Worm (Caenorhabditis elegans) whole organism, L4 larva: ENCODE measurements around the gene pmp-5.
A peak's percentile ranks its signal among the peaks of the same experiment; 100 is the strongest.

ENCODE experiments used
- T26A8.4 ChIP-seq: fragments of 200-800 bp; sonication (Bioruptor generic); IDR thresholded peaks from 2 replicates; pipeline ENCODE4 v1.3.6; 2022; ENCODE audit warnings: missing genetic modification characterization, missing compliant biosample characterization
- Y75B8A.6 ChIP-seq: fragments of 200-800 bp; sonication (Bioruptor generic); IDR thresholded peaks from 2 replicates; pipeline ENCODE4 v1.3.6; 2022; ENCODE audit warnings: missing genetic modification reagents, missing genetic modification characterization, missing compliant biosample characterization
- ZK337.2 ChIP-seq: fragments of 200-800 bp; sonication (Bioruptor generic); IDR thresholded peaks from 2 replicates; pipeline ENCODE4 v1.3.6; 2022; ENCODE audit warnings: missing genetic modification reagents, missing genetic modification characterization, missing compliant biosample characterization
- ceh-28 ChIP-seq: fragments of 150-350 bp; optimal IDR thresholded peaks from 2 replicates; lab custom pipeline; 2014; ENCODE audit warnings: missing biosample characterization, missing genetic modification reagents, missing genetic modification characterization
- cey-2 ChIP-seq: sonication (generic microtip); optimal IDR thresholded peaks from 3 replicates; lab custom pipeline; 2017; ENCODE audit warnings: missing genetic modification characterization, mild to moderate bottlenecking, missing compliant biosample characterization, antibody characterized with exemption, borderline replicate concordance; ENCODE audit not compliant: insufficient read depth
- daf-12 ChIP-seq: fragments of 150-350 bp; optimal IDR thresholded peaks from 2 replicates; lab custom pipeline; 2014; ENCODE audit warnings: missing biosample characterization, missing genetic modification reagents, missing genetic modification characterization
- daf-16 ChIP-seq, 3 experiments: sonication (generic microtip); optimal IDR thresholded peaks; 2 replicates each; lab custom pipeline; 2016 to 2017; ENCODE audit warnings: missing genetic modification characterization in 3 of 3, missing genetic modification reagents in 3 of 3, mild to moderate bottlenecking in 2 of 3, missing compliant biosample characterization in 2 of 3, missing biosample characterization in 1 of 3, moderate library complexity in 1 of 3
- daf-19 ChIP-seq: fragments of 200-800 bp; sonication (Bioruptor generic); conservative IDR thresholded peaks from 2 replicates; pipeline ENCODE4 v1.3.6; 2022; ENCODE audit warnings: missing genetic modification characterization, missing compliant biosample characterization
- dmd-6 ChIP-seq: fragments of 200-800 bp; sonication (Bioruptor generic); IDR thresholded peaks from 2 replicates; pipeline ENCODE4 v1.3.6; 2022; ENCODE audit warnings: missing genetic modification reagents, missing genetic modification characterization, missing compliant biosample characterization
- dmd-9 ChIP-seq: fragments of 200-800 bp; sonication (Bioruptor generic); IDR thresholded peaks from 2 replicates; pipeline ENCODE4 v1.3.6; 2022; ENCODE audit warnings: missing genetic modification reagents, missing genetic modification characterization, missing compliant biosample characterization
- duxl-1 ChIP-seq: sonication (generic microtip); optimal IDR thresholded peaks from 2 replicates; lab custom pipeline; 2016; ENCODE audit warnings: mild to moderate bottlenecking, missing genetic modification characterization, moderate library complexity, missing compliant biosample characterization; ENCODE audit not compliant: poor library complexity
- dve-1 ChIP-seq: sonication (generic microtip); optimal IDR thresholded peaks from 2 replicates; lab custom pipeline; 2017; ENCODE audit warnings: antibody characterized with exemption, mild to moderate bottlenecking, missing genetic modification characterization, missing compliant biosample characterization; ENCODE audit not compliant: insufficient read depth
- fkh-10 ChIP-seq: fragments of 150-350 bp; optimal IDR thresholded peaks from 2 replicates; lab custom pipeline; 2014; ENCODE audit warnings: missing biosample characterization, missing genetic modification reagents, missing genetic modification characterization
- gei-8 ChIP-seq: fragments of 200-800 bp; sonication (Bioruptor generic); optimal IDR thresholded peaks from 2 replicates; lab custom pipeline; 2018; ENCODE audit warnings: mild to moderate bottlenecking, missing genetic modification characterization, missing compliant biosample characterization
- hif-1 ChIP-seq, 2 experiments: sonication (generic microtip); optimal IDR thresholded peaks; 2 replicates each; lab custom pipeline; 2016 to 2017; ENCODE audit warnings: missing compliant biosample characterization in 2 of 2, missing genetic modification characterization in 2 of 2, missing genetic modification reagents in 2 of 2, missing genotype in 2 of 2, mild to moderate bottlenecking in 1 of 2
- hlh-11 ChIP-seq: fragments of 200-800 bp; sonication (Bioruptor generic); optimal IDR thresholded peaks from 2 replicates; lab custom pipeline; 2018; ENCODE audit warnings: mild to moderate bottlenecking, missing genetic modification characterization, missing compliant biosample characterization
- hlh-30 ChIP-seq: sonication (generic microtip); optimal IDR thresholded peaks from 2 replicates; lab custom pipeline; 2017; ENCODE audit warnings: antibody characterized with exemption, mild to moderate bottlenecking, missing genetic modification characterization, missing compliant biosample characterization; ENCODE audit not compliant: insufficient read depth
- hmg-1.1 ChIP-seq: fragments of 200-800 bp; sonication (Bioruptor generic); IDR thresholded peaks from 2 replicates; pipeline ENCODE4 v1.3.6; 2022; ENCODE audit warnings: missing genetic modification reagents, missing genetic modification characterization, missing compliant biosample characterization
- jun-1 ChIP-seq: fragments of 150-350 bp; optimal IDR thresholded peaks from 2 replicates; lab custom pipeline; 2014; ENCODE audit warnings: missing biosample characterization, missing genetic modification reagents, missing genetic modification characterization
- lin-13 ChIP-seq: fragments of 150-350 bp; optimal IDR thresholded peaks from 2 replicates; lab custom pipeline; 2014; ENCODE audit warnings: missing biosample characterization, missing genetic modification reagents, missing genetic modification characterization
- lin-38 ChIP-seq: fragments of 200-800 bp; sonication (Bioruptor generic); IDR thresholded peaks from 2 replicates; pipeline ENCODE4 v1.3.6; 2022; ENCODE audit warnings: missing genetic modification reagents, missing genetic modification characterization, missing compliant biosample characterization
- lsy-2 ChIP-seq, 2 experiments: fragments of 150-350 bp in 1 of 2; sonication (generic microtip) in 1 of 2; optimal IDR thresholded peaks; 2 replicates each; lab custom pipeline; 2014 to 2017; ENCODE audit warnings: missing biosample characterization in 2 of 2, missing genetic modification characterization in 2 of 2
- mep-1 ChIP-seq: fragments of 150-350 bp; sonication (generic microtip); optimal IDR thresholded peaks from 3 replicates; lab custom pipeline; 2014; ENCODE audit warnings: missing biosample characterization, missing genetic modification characterization
- mes-2 ChIP-seq: sonication (generic microtip); optimal IDR thresholded peaks from 2 replicates; lab custom pipeline; 2016; ENCODE audit warnings: missing genotype, mild to moderate bottlenecking, missing genetic modification characterization, missing compliant biosample characterization; ENCODE audit not compliant: poor library complexity, severe bottlenecking
- nhr-102 ChIP-seq: sonication (generic microtip); optimal IDR thresholded peaks from 2 replicates; lab custom pipeline; 2016; ENCODE audit warnings: mild to moderate bottlenecking, missing genetic modification characterization, moderate library complexity, missing compliant biosample characterization
- nhr-11 ChIP-seq: fragments of 150-350 bp; optimal IDR thresholded peaks from 2 replicates; lab custom pipeline; 2014; ENCODE audit warnings: missing biosample characterization, missing genetic modification characterization
- nhr-111 ChIP-seq: fragments of 200-800 bp; sonication (Bioruptor generic); optimal IDR thresholded peaks from 2 replicates; lab custom pipeline; 2018; ENCODE audit warnings: mild to moderate bottlenecking, missing genetic modification characterization, missing compliant biosample characterization
- nhr-25 ChIP-seq: sonication (generic microtip); optimal IDR thresholded peaks from 2 replicates; lab custom pipeline; 2017; ENCODE audit warnings: missing genetic modification characterization, mild to moderate bottlenecking, missing compliant biosample characterization, antibody characterized with exemption, moderate library complexity, borderline replicate concordance; ENCODE audit not compliant: insufficient read depth
- nhr-28 ChIP-seq: fragments of 150-350 bp; optimal IDR thresholded peaks from 2 replicates; lab custom pipeline; 2014; ENCODE audit warnings: missing biosample characterization, missing genetic modification characterization
- nhr-6 ChIP-seq: fragments of 150-350 bp; optimal IDR thresholded peaks from 2 replicates; lab custom pipeline; 2014; ENCODE audit warnings: missing biosample characterization, missing genetic modification characterization
- nhr-76 ChIP-seq: fragments of 150-350 bp; optimal IDR thresholded peaks from 2 replicates; lab custom pipeline; 2014; ENCODE audit warnings: missing biosample characterization, missing genetic modification characterization
- snpc-1.2 ChIP-seq: fragments of 200-800 bp; sonication (Bioruptor generic); IDR thresholded peaks from 2 replicates; pipeline ENCODE4 v1.3.6; 2022; ENCODE audit warnings: missing genetic modification reagents, missing genetic modification characterization, missing compliant biosample characterization
- unc-39 ChIP-seq: sonication (generic microtip); optimal IDR thresholded peaks from 2 replicates; lab custom pipeline; 2017; ENCODE audit warnings: missing biosample characterization, missing genetic modification characterization
- unc-62 ChIP-seq, 3 experiments: fragments of 150-350 bp in 1 of 3; sonication (generic microtip); optimal IDR thresholded peaks in 2 of 3; peaks in 1 of 3; 1 replicate in 1 of 3; 2 replicates in 2 of 3; lab custom pipeline; 2014 to 2017; ENCODE audit warnings: missing biosample characterization in 3 of 3, missing genetic modification characterization in 3 of 3, missing genetic modification reagents in 3 of 3, missing genotype in 1 of 3
- zfp-3 ChIP-seq: fragments of 200-800 bp; sonication (Bioruptor generic); conservative IDR thresholded peaks from 2 replicates; pipeline ENCODE4 v1.3.6; 2022; ENCODE audit warnings: missing genetic modification reagents, missing genetic modification characterization, missing compliant biosample characterization
- ztf-7 ChIP-seq: fragments of 150-350 bp; optimal IDR thresholded peaks from 2 replicates; lab custom pipeline; 2014; ENCODE audit warnings: missing biosample characterization, missing genetic modification characterization

Gene pmp-5

DNA sequence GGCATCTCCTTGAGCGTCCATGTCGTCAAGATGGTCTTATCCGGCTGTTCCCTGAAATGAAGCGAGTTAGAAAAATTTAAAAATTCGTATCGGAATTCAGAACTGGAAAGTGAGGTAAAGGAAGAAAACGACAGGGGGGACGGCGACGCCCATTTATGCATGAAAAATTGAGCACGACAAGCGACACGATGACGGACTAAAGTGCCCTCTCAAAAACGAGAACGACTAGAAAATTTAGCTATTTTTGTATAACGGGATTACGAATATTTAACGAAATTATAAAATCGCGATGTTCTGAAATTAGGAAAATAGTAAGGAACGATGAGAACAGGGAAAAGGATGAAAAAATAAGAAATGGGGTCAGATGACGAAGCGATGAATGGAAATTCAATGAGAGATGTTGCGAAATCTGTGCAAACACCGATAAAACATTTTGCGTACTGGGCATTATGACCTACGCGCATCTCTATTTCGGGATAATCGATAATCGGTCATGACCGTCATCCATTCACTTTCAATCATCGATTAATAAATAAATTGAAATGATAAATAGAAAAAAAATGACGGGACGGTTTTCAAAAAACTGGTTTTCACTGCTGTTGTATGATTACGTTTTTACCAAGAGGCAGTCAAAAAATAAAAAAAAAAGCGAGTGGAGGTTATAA is 9.0 kb downstream of the pmp-5 start, which contains the start of gene snb-1 (continued):
- no peak for TF ChIP-seq ztf-7 (tag; lab: Kevin White, UChicago)
- peak; percentile 39 for TF ChIP-seq hmg-1.1
- TF ChIP-seq mep-1, result peak; percentile 69
- TF ChIP-seq dve-1 (tag; lab: Kevin White, UChicago), result peak; percentile 13
- peak; percentile 34 for TF ChIP-seq nhr-6
- no peak for TF ChIP-seq duxl-1 (tag; lab: Kevin White, UChicago)
- TF ChIP-seq snpc-1.2 (GFP tag; lab: Robert Waterston, UW), result no peak
- TF ChIP-seq unc-39 (tag; lab: Kevin White, UChicago), result no peak
- TF ChIP-seq cey-2, result no peak
- peak; percentile 69 for TF ChIP-seq lin-13
- TF ChIP-seq dmd-9 (GFP tag; lab: Robert Waterston, UW), result no peak
- no peak for TF ChIP-seq daf-19 (GFP tag; lab: Robert Waterston, UW)
- TF ChIP-seq ZK337.2, result no peak
- peak; percentile 93 for TF ChIP-seq hlh-30 (tag; lab: Kevin White, UChicago)
- no peak for TF ChIP-seq lin-38
- TF ChIP-seq nhr-11 (tag; lab: Kevin White, UChicago), result peak; percentile 22
- no peak for TF ChIP-seq jun-1 (tag; lab: Kevin White, UChicago)
- peak; percentile 71 for TF ChIP-seq hlh-11
- TF ChIP-seq nhr-28, result peak; percentile 70
- TF ChIP-seq gei-8, result no peak
- no peak for TF ChIP-seq nhr-111
- TF ChIP-seq zfp-3 (GFP tag; lab: Robert Waterston, UW), result no peak
- peak in 1 of 2 experiments; percentile 95 for TF ChIP-seq unc-62 (GFP tag; optimal IDR thresholded peaks at IDR 0.05 in 1 of 2; lab: Kevin White, UChicago)
- no peak for TF ChIP-seq unc-62 (tag; optimal IDR thresholded peaks at IDR 0.05; lab: Kevin White, UChicago)
- peak; percentile 23; the same call in 1 of the 2 replicates for TF ChIP-seq dmd-6 (GFP tag; lab: Robert Waterston, UW)
- TF ChIP-seq nhr-25 (tag; lab: Kevin White, UChicago), result peak; percentile 74
- TF ChIP-seq nhr-102, result peak; percentile 5
- TF ChIP-seq hif-1 (tag; optimal IDR thresholded peaks at IDR 0.05; lab: Kevin White, UChicago), result peak in 1 of 2 experiments; percentile 21
- TF ChIP-seq ceh-28, result peak; percentile 79
- peak; percentile 70 for TF ChIP-seq mes-2 (tag; lab: Kevin White, UChicago)

DNA sequence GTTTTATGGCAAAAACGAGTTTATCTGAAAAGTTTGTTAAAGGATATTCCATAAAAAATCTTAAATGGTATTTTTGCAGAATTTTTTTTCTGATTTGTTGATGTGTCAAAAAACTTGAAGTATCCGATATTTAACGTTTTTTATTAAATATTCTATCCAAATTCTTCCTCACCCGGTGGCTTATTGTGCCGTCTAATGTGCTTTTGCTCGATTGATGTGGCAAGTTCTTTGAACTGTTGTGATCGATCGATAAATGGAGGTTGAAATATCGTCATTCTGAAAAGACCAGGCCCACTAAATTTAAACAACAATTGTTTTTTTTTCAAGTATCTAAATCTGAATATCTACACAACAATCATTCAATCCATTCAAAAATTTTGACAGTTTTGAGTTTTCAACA is 10.4 kb downstream of the pmp-5 start, which contains the start of gene syx-18:
Gene syx-18 (minus strand): TSS at position 276 of the 400 bp plus-strand sequence.
- TF ChIP-seq hlh-30 (tag; lab: Kevin White, UChicago) (peak; percentile 3), mep-1 (peak; percentile 17), dve-1 (tag; lab: Kevin White, UChicago) (peak; percentile 34), duxl-1 (tag; lab: Kevin White, UChicago) (peak; percentile 28), dmd-9 (GFP tag; lab: Robert Waterston, UW) (0 out of 2 replicates have a peak, but pooled peaks have one; percentile 4), fkh-10 (GFP tag; lab: Kevin White, UChicago) (no peak), nhr-76 (tag; lab: Kevin White, UChicago) (no peak), lin-13 (peak; percentile 8), Y75B8A.6 (GFP tag; lab: Robert Waterston, UW) (peak; percentile 27; the same call in 1 of the 2 replicates), daf-12 (tag; lab: Kevin White, UChicago) (no peak), T26A8.4 (GFP tag; lab: Robert Waterston, UW) (peak; percentile 40; the same call in 1 of the 2 replicates), daf-16 (GFP tag; optimal IDR thresholded peaks at IDR 0.05; lab: Kevin White, UChicago) (no peak), daf-16 (tag; optimal IDR thresholded peaks at IDR 0.05; lab: Kevin White, UChicago) (peak; percentile 25), lsy-2 (tag; optimal IDR thresholded peaks at IDR 0.05; lab: Kevin White, UChicago) (peak in 1 of 2 experiments; percentile 53)
